Worm (Caenorhabditis elegans) whole organism, young adult: Measurements from ENCODE around the gene R11D1.7.

ENCODE experiments used
- unc-62 ChIP-seq: fragments of 150-350 bp; optimal IDR thresholded peaks from 2 replicates; lab custom pipeline; 2014; ENCODE audit warnings: missing biosample characterization, missing genetic modification reagents, missing genetic modification characterization
- zfh-2 ChIP-seq: fragments of 200-800 bp; sonication (Bioruptor generic); conservative IDR thresholded peaks from 2 replicates; pipeline ENCODE4 v1.3.6; 2022; ENCODE audit warnings: missing genetic modification reagents, missing genetic modification characterization, missing compliant biosample characterization

DNA sequence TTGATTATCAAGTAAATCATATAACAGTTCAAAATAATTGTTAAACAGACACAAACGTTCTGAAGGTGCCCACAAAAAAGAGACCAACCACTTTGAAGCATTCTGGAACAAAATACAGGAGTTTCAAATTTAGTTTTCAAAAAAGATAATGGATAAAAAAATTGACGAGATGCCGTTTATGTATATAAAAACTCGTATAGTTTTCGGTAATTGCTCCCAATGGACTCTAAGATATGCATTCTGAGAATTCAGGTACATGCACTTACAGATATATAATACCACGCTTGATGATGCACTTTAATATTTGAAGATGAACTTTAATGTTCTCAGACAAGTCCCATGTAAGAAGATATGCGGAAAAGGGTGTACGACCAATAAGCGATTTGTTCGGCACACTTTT, 1.2 kb upstream of the R11D1.7 start, which contains the start of gene str-181:
- TF ChIP-seq zfh-2 (GFP tag; lab: Robert Waterston, UW), result no peak
- TF ChIP-seq unc-62 (GFP tag; lab: Kevin White, UChicago), result no peak
